Fruit fly (Drosophila melanogaster) whole organism, embryonic: ENCODE measurements around the gene CG14357.
A peak's percentile ranks its signal among the peaks of the same experiment; 100 is the strongest.

Experiments
- ATbp ChIP-seq: fragments of 200-800 bp; sonication (Bioruptor generic); optimal IDR thresholded peaks from 2 replicates; lab custom pipeline; 2017; ENCODE audit warnings: missing biosample characterization, mild to moderate bottlenecking, missing genetic modification characterization, missing genetic modification reagents
- Abd-B ChIP-seq: fragments of 200-800 bp; sonication (Bioruptor generic); optimal IDR thresholded peaks from 2 replicates; lab custom pipeline; 2018; ENCODE audit warnings: missing biosample characterization, mild to moderate bottlenecking, missing genetic modification characterization, moderate library complexity
- Asciz ChIP-seq: fragments of 200-800 bp; sonication (Bioruptor generic); optimal IDR thresholded peaks from 2 replicates; lab custom pipeline; 2017; ENCODE audit warnings: missing biosample characterization, mild to moderate bottlenecking, missing genetic modification characterization, missing genetic modification reagents
- Atf-2 ChIP-seq: fragments of 200-800 bp; sonication (Bioruptor generic); optimal IDR thresholded peaks from 2 replicates; lab custom pipeline; 2016; ENCODE audit warnings: missing biosample characterization, missing genetic modification characterization
- CG10209 ChIP-seq: fragments of 200-800 bp; sonication (Bioruptor generic); optimal IDR thresholded peaks from 3 replicates; lab custom pipeline; 2017; ENCODE audit warnings: missing biosample characterization, mild to moderate bottlenecking, missing genetic modification characterization, missing genetic modification reagents
- CG10274 ChIP-seq: fragments of 200-800 bp; sonication (Bioruptor generic); optimal IDR thresholded peaks from 3 replicates; lab custom pipeline; 2017; ENCODE audit warnings: missing biosample characterization, mild to moderate bottlenecking, missing genetic modification characterization
- CG10431 ChIP-seq: fragments of 200-800 bp; sonication (Bioruptor generic); optimal IDR thresholded peaks from 3 replicates; lab custom pipeline; 2018; ENCODE audit warnings: missing biosample characterization, mild to moderate bottlenecking, missing genetic modification characterization
- CG10959 ChIP-seq: fragments of 200-800 bp; sonication (Bioruptor generic); IDR thresholded peaks from 2 replicates; pipeline ENCODE4 v1.3.6; 2022; ENCODE audit warnings: missing biosample characterization, missing genetic modification characterization
- CG12391 ChIP-seq: fragments of 200-800 bp; sonication (Bioruptor generic); optimal IDR thresholded peaks from 3 replicates; lab custom pipeline; 2018; ENCODE audit warnings: missing biosample characterization, mild to moderate bottlenecking, missing genetic modification characterization, moderate library complexity
- CG17568 ChIP-seq: fragments of 200-800 bp; sonication (Bioruptor generic); optimal IDR thresholded peaks from 2 replicates; lab custom pipeline; 2018; ENCODE audit warnings: missing biosample characterization, mild to moderate bottlenecking, missing genetic modification characterization, moderate library complexity
- CG4707 ChIP-seq: fragments of 200-800 bp; sonication (Bioruptor generic); optimal IDR thresholded peaks from 2 replicates; lab custom pipeline; 2018; ENCODE audit warnings: missing biosample characterization, mild to moderate bottlenecking, missing genetic modification characterization, moderate library complexity
- CG6683 ChIP-seq: fragments of 200-800 bp; sonication (Bioruptor generic); optimal IDR thresholded peaks from 2 replicates; lab custom pipeline; 2017; ENCODE audit warnings: missing biosample characterization, mild to moderate bottlenecking, missing genetic modification characterization, missing genetic modification reagents
- CG6765 ChIP-seq: fragments of 200-800 bp; sonication (Bioruptor generic); optimal IDR thresholded peaks from 3 replicates; lab custom pipeline; 2017; ENCODE audit warnings: missing biosample characterization, mild to moderate bottlenecking, missing genetic modification characterization
- CG6813 ChIP-seq: fragments of 200-800 bp; sonication (Bioruptor generic); optimal IDR thresholded peaks from 2 replicates; lab custom pipeline; 2017; ENCODE audit warnings: missing biosample characterization, missing genetic modification characterization, mild to moderate bottlenecking, moderate library complexity, missing genetic modification reagents
- CG7786 ChIP-seq: fragments of 200-800 bp; sonication (Bioruptor generic); optimal IDR thresholded peaks from 2 replicates; lab custom pipeline; 2016; ENCODE audit warnings: missing biosample characterization, missing genetic modification characterization
- CG8290 ChIP-seq, 3 experiments: fragments of 200-800 bp; sonication (Bioruptor generic); optimal IDR thresholded peaks; 2 replicates each; lab custom pipeline; 2016 to 2019; ENCODE audit warnings: missing biosample characterization in 3 of 3, missing genetic modification characterization in 3 of 3, mild to moderate bottlenecking in 2 of 3, moderate library complexity in 1 of 3
- CHES-1-like ChIP-seq: fragments of 200-800 bp; sonication (Bioruptor generic); optimal IDR thresholded peaks from 2 replicates; lab custom pipeline; 2016; ENCODE audit warnings: missing biosample characterization, missing genetic modification characterization
- CTCF ChIP-seq: fragments of 200-800 bp; sonication (Bioruptor generic); optimal IDR thresholded peaks from 2 replicates; lab custom pipeline; 2017; ENCODE audit warnings: missing biosample characterization, mild to moderate bottlenecking, missing genetic modification characterization, moderate library complexity
- Chrac-16 ChIP-seq: fragments of 200-800 bp; sonication (Bioruptor generic); optimal IDR thresholded peaks from 3 replicates; lab custom pipeline; 2016; ENCODE audit warnings: missing biosample characterization, missing genetic modification characterization
- Hr78 ChIP-seq, 2 experiments: fragments of 200-800 bp in 1 of 2; fragments of >200 bp in 1 of 2; sonication (Bioruptor generic) in 1 of 2; optimal IDR thresholded peaks; 2 replicates each; lab custom pipeline; 2017 to 2019; ENCODE audit warnings: missing biosample characterization in 2 of 2, missing genetic modification characterization in 2 of 2, mild to moderate bottlenecking in 1 of 2, moderate library complexity in 1 of 2
- Kr ChIP-seq: fragments of 200-800 bp; sonication (Bioruptor generic); optimal IDR thresholded peaks from 2 replicates; lab custom pipeline; 2017; ENCODE audit warnings: missing biosample characterization, mild to moderate bottlenecking, missing genetic modification characterization
- Mad ChIP-seq: fragments of 200-800 bp; sonication (Bioruptor generic); optimal IDR thresholded peaks from 2 replicates; lab custom pipeline; 2016; ENCODE audit warnings: missing biosample characterization, missing genetic modification characterization
- Med ChIP-seq: fragments of 200-800 bp; sonication (Bioruptor generic); peaks from one replicate; lab custom pipeline; 2016; ENCODE audit warnings: missing biosample characterization, missing genetic modification characterization, mild to moderate bottlenecking, inconsistent platforms, moderate library complexity
- Oaz ChIP-seq: fragments of 200-800 bp; sonication (Bioruptor generic); IDR thresholded peaks from 2 replicates; pipeline ENCODE4 v1.3.6; 2022; ENCODE audit warnings: missing biosample characterization, missing genetic modification characterization
- Poxn ChIP-seq: fragments of 200-800 bp; sonication (Bioruptor generic); IDR thresholded peaks from 2 replicates; pipeline ENCODE4 v1.3.6; 2022; ENCODE audit warnings: missing biosample characterization, missing genetic modification characterization
- Taf1 ChIP-seq: fragments of 200-800 bp; sonication (Bioruptor generic); IDR thresholded peaks from 2 replicates; pipeline ENCODE4 v1.3.6; 2022; ENCODE audit warnings: missing biosample characterization, missing genetic modification characterization
- Tbp ChIP-seq: fragments of >200 bp; optimal IDR thresholded peaks from 2 replicates; lab custom pipeline; 2018; ENCODE audit warnings: missing biosample characterization, missing genetic modification characterization
- Vsx1 ChIP-seq: fragments of 200-800 bp; sonication (Bioruptor generic); optimal IDR thresholded peaks from 2 replicates; lab custom pipeline; 2017; ENCODE audit warnings: missing biosample characterization, mild to moderate bottlenecking, missing genetic modification characterization, missing genetic modification reagents
- ap ChIP-seq: fragments of 200-800 bp; sonication (Bioruptor generic); IDR thresholded peaks from 2 replicates; pipeline ENCODE4 v1.3.6; 2022; ENCODE audit warnings: missing biosample characterization, missing genetic modification characterization
- bab2 ChIP-seq: fragments of 200-800 bp; sonication (Bioruptor generic); optimal IDR thresholded peaks from 2 replicates; lab custom pipeline; 2016; ENCODE audit warnings: missing biosample characterization, missing genetic modification characterization
- bowl ChIP-seq: fragments of 200-800 bp; sonication (Bioruptor generic); IDR thresholded peaks from 2 replicates; pipeline ENCODE4 v1.3.6; 2022; ENCODE audit warnings: missing biosample characterization, missing genetic modification characterization
- bsh ChIP-seq, 2 experiments: fragments of 200-800 bp; sonication (Bioruptor generic); optimal IDR thresholded peaks; 2 replicates each; lab custom pipeline; 2017 to 2018; ENCODE audit warnings: mild to moderate bottlenecking in 2 of 2, missing biosample characterization in 2 of 2, missing genetic modification characterization in 2 of 2, moderate library complexity in 1 of 2
- caup ChIP-seq: fragments of 200-800 bp; sonication (Bioruptor generic); optimal IDR thresholded peaks from 3 replicates; lab custom pipeline; 2017; ENCODE audit warnings: missing biosample characterization, mild to moderate bottlenecking, missing genetic modification characterization, moderate library complexity; ENCODE audit not compliant: severe bottlenecking
- cwo ChIP-seq: fragments of 200-800 bp; sonication (Bioruptor generic); optimal IDR thresholded peaks from 3 replicates; lab custom pipeline; 2017; ENCODE audit warnings: missing biosample characterization, missing genetic modification characterization, mild to moderate bottlenecking, moderate library complexity, missing genetic modification reagents
- da ChIP-seq: fragments of 200-800 bp; sonication (Bioruptor generic); optimal IDR thresholded peaks from 2 replicates; lab custom pipeline; 2016; ENCODE audit warnings: missing biosample characterization, missing genetic modification characterization
- eve ChIP-seq, 2 experiments: fragments of >200 bp; optimal IDR thresholded peaks; 2 replicates each; lab custom pipeline; 2017; ENCODE audit warnings: missing biosample characterization in 2 of 2, missing genetic modification characterization in 2 of 2
- fd3F ChIP-seq: fragments of 200-800 bp; sonication (Bioruptor generic); optimal IDR thresholded peaks from 2 replicates; lab custom pipeline; 2018; ENCODE audit warnings: missing biosample characterization, mild to moderate bottlenecking, missing genetic modification characterization, moderate library complexity
- lab ChIP-seq: fragments of 200-800 bp; sonication (Bioruptor generic); optimal IDR thresholded peaks from 3 replicates; lab custom pipeline; 2017; ENCODE audit warnings: missing biosample characterization, missing genetic modification characterization, mild to moderate bottlenecking, moderate library complexity, missing genetic modification reagents
- mld ChIP-seq: fragments of 200-800 bp; sonication (Bioruptor generic); IDR thresholded peaks from 3 replicates; pipeline ENCODE4 v1.3.6; 2022; ENCODE audit warnings: missing biosample characterization, missing genetic modification characterization; ENCODE audit not compliant: partially characterized antibody
- pum ChIP-seq: fragments of 200-800 bp; sonication (Bioruptor generic); optimal IDR thresholded peaks from 2 replicates; lab custom pipeline; 2016; ENCODE audit warnings: missing biosample characterization, missing genetic modification characterization
- repo ChIP-seq: fragments of 200-800 bp; sonication (Bioruptor generic); optimal IDR thresholded peaks from 2 replicates; lab custom pipeline; 2016; ENCODE audit warnings: missing biosample characterization, missing genetic modification characterization
- ro ChIP-seq: fragments of 200-800 bp; sonication (Bioruptor generic); IDR thresholded peaks from 2 replicates; pipeline ENCODE4 v1.3.6; 2022; ENCODE audit warnings: missing biosample characterization, missing genetic modification characterization
- sens ChIP-seq: fragments of 200-800 bp; sonication (Bioruptor generic); peaks from one replicate; lab custom pipeline; 2016; ENCODE audit warnings: missing biosample characterization, missing genetic modification characterization
- sisA ChIP-seq: fragments of 200-800 bp; sonication (Bioruptor generic); IDR thresholded peaks from 2 replicates; pipeline ENCODE4 v1.3.6; 2022; ENCODE audit warnings: missing biosample characterization, missing genetic modification characterization
- slp2 ChIP-seq: fragments of 200-800 bp; sonication (Bioruptor generic); optimal IDR thresholded peaks from 2 replicates; lab custom pipeline; 2016; ENCODE audit warnings: missing biosample characterization, missing genetic modification characterization
- sna ChIP-seq: fragments of 200-800 bp; sonication (Bioruptor generic); IDR thresholded peaks from 2 replicates; pipeline ENCODE4 v1.3.6; 2022; ENCODE audit warnings: missing biosample characterization, missing genetic modification characterization; ENCODE audit not compliant: partially characterized antibody
- wek ChIP-seq: fragments of 200-800 bp; sonication (Bioruptor generic); optimal IDR thresholded peaks from 3 replicates; lab custom pipeline; 2018; ENCODE audit warnings: missing biosample characterization, mild to moderate bottlenecking, missing genetic modification characterization, moderate library complexity

Gene CG14357

DNA sequence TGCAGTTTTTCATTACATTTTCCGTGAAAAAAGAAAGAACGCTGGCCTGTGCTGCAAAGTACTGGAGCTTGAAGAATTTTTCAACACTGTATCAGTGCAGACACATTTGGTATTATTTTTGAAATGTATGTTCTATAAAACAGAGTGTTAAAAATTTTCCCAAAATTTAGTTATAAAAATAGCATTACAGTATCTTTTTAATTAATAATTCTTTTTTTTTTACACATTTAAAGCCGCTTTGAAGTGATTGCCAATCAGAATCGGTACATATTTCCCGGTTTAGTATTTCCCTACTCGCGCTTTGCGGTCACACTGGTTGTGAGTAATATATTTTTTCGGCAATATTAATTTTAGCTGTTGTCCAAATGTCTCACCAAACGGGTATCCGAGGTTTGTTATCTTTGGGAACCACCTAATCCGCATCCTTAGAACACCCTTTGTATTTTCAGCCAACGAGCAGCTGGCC, 10.4 kb upstream of the CG14357 start, which contains the start of the genes Abi and twf (continued):
- TF ChIP-seq CG10431 (GFP tag; lab: Kevin White, UChicago) (no peak), CTCF (GFP tag; lab: Kevin White, UChicago) (no peak), Vsx1 (GFP tag; lab: Kevin White, UChicago) (no peak), pum (peak; percentile 45), da (GFP tag; lab: Kevin White, UChicago) (peak; percentile 40), CG8290 (GFP tag; optimal IDR thresholded peaks at IDR 0.05; lab: Kevin White, UChicago) (peak; percentile 80), CG8290 (tag; optimal IDR thresholded peaks at IDR 0.05; lab: Kevin White, UChicago) (peak in 1 of 2 experiments; percentile 38), Tbp (GFP tag; lab: Kevin White, UChicago) (no peak), CG6765 (GFP tag; lab: Kevin White, UChicago) (no peak), ap (GFP tag; lab: Robert Waterston, UW) (0 out of 2 replicates have a peak, but pooled peaks have one; percentile 25), Abd-B (GFP tag; lab: Kevin White, UChicago) (peak; percentile 49), CG17568 (GFP tag; lab: Kevin White, UChicago) (peak; percentile 2), CG6683 (GFP tag; lab: Kevin White, UChicago) (peak; percentile 22), Taf1 (GFP tag; lab: Robert Waterston, UW) (peak; percentile 42; the same call in 1 of the 2 replicates), sna (GFP tag; lab: Robert Waterston, UW) (no peak), cwo (GFP tag; lab: Kevin White, UChicago) (peak; percentile 21), caup (GFP tag; lab: Kevin White, UChicago) (peak; percentile 68)

- no peak for TF ChIP-seq sisA (GFP tag; lab: Robert Waterston, UW)
- no peak for TF ChIP-seq Kr
- peak; percentile 19 for TF ChIP-seq Med (GFP tag; lab: Kevin White, UChicago)
- no peak for TF ChIP-seq Chrac-16
Measured at dm6 chr3R:14118350-14118749, 6.4 kb upstream of the CG14357 start, which contains the start of gene Kif19A. Kif19A (minus strand) TSS chr3R:14118450.

- no peak for TF ChIP-seq CG10959 (GFP tag; lab: Robert Waterston, UW)
- no peak for TF ChIP-seq slp2 (GFP tag; lab: Kevin White, UChicago)
- peak; percentile 24 for TF ChIP-seq lab (GFP tag; lab: Kevin White, UChicago)
- no peak for TF ChIP-seq eve (GFP tag; optimal IDR thresholded peaks at IDR 0.05; lab: Kevin White, UChicago)
- TF ChIP-seq Atf-2 (GFP tag; lab: Kevin White, UChicago) = no peak
- TF ChIP-seq Asciz = peak; percentile 42
- peak; percentile 22 for TF ChIP-seq CG6813 (GFP tag; lab: Kevin White, UChicago)
- no peak for TF ChIP-seq Oaz
- TF ChIP-seq bab2 (GFP tag; lab: Kevin White, UChicago) = peak; percentile 10
- no peak for TF ChIP-seq wek
- TF ChIP-seq fd3F (GFP tag; lab: Kevin White, UChicago) = no peak
- TF ChIP-seq Poxn (GFP tag; lab: Robert Waterston, UW) = no peak
- no peak for TF ChIP-seq CG12391 (tag; lab: Kevin White, UChicago)
- TF ChIP-seq bsh (GFP tag; optimal IDR thresholded peaks at IDR 0.05; lab: Kevin White, UChicago) = peak in 1 of 2 experiments; percentile 3
- no peak for TF ChIP-seq bowl (GFP tag; lab: Robert Waterston, UW)
- peak; percentile 57 for TF ChIP-seq Med (GFP tag; lab: Kevin White, UChicago)
- no peak for TF ChIP-seq CG10274 (GFP tag; lab: Kevin White, UChicago)
- no peak for TF ChIP-seq Mad
- TF ChIP-seq CG7786 (GFP tag; lab: Kevin White, UChicago) = no peak
- no peak for TF ChIP-seq mld (GFP tag; lab: Robert Waterston, UW)
- TF ChIP-seq CHES-1-like (GFP tag; lab: Kevin White, UChicago) = no peak
- TF ChIP-seq CG10209 (GFP tag; lab: Kevin White, UChicago) = no peak
- TF ChIP-seq ro (GFP tag; lab: Robert Waterston, UW) = no peak
- TF ChIP-seq sens = peak; percentile 80
- peak; percentile 2 for TF ChIP-seq CG4707 (GFP tag; lab: Kevin White, UChicago)
- TF ChIP-seq repo (GFP tag; lab: Kevin White, UChicago) = no peak
- TF ChIP-seq Hr78 (GFP tag; optimal IDR thresholded peaks at IDR 0.05; lab: Kevin White, UChicago) = peak in 1 of 2 experiments; percentile 18
- TF ChIP-seq ATbp = peak; percentile 44
Measured at dm6 chr3R:14116088-14116487, 4.1 kb upstream of the CG14357 start.
